Fruit fly (Drosophila melanogaster): ENCODE measurements around the gene CG46460.

- TF ChIP-seq Hr96 (GFP tag; optimal IDR thresholded peaks at IDR 0.05) (no peak), CG11617 (GFP tag; optimal IDR thresholded peaks at IDR 0.05) (no peak), kay (GFP tag; ENCODE audit: borderline replicate concordance) (no peak)
Measured at dm6 chr3L:4209078-4209477, 18.0 kb downstream of the CG46460 start, which contains the start of gene Cpr64Aa.
